Fruit fly (Drosophila melanogaster): ENCODE measurements around the gene CG3397.
"Not testable (repeated sequence)": the region's sequence is repeated elsewhere in the genome, so short reads cannot be mapped to it uniquely, and the experiment has no call there.

Gene CG3397

DNA sequence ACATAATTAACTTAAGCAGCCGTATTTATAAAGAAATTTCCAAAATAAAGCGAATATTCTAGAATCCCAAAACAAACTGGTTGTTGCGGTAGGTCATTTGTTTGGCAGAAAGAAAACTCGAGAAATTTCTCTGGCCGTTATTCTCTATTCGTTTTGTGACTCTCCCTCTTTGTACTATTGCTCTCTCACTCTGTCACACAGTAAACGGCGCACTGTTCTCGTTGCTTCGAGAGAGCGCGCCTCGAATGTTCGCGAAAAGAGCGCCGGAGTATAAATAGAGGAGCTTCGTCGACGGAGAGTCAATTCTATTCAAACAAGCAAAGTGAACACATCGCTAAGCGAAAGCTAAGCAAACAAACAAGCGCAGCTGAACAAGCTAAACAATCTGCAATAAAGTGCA, 26.1 kb downstream of the CG3397 start, which contains the start of gene Hsp70Ab:
Gene Hsp70Ab (plus strand): TSS at position 301 of the 400 bp plus-strand sequence.
- TF ChIP-seq CTCF, CG8478 (optimal IDR thresholded peaks at IDR 0.05): not testable (repeated sequence)

DNA sequence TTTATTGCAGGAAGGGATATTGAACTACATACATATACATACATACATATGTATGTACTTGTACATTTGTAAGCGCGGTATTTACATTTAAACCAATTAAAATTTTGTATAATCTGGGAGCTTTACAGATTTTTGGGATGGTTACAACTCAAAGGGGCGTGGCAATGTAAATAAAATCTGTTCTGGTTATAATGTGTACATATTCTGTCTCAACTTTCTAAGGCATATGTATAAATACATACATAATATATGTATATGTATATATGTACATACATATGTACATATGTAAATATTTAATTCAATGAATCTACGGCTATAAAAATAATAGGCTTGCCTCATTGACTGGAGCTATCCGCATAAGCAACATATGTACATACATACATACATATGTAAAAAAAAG, 27.0 kb downstream of the CG3397 start:
- TF ChIP-seq CTCF (optimal IDR thresholded peaks at IDR 0.05): no peak
- no peak for TF ChIP-seq CG8478 (optimal IDR thresholded peaks at IDR 0.05)

DNA sequence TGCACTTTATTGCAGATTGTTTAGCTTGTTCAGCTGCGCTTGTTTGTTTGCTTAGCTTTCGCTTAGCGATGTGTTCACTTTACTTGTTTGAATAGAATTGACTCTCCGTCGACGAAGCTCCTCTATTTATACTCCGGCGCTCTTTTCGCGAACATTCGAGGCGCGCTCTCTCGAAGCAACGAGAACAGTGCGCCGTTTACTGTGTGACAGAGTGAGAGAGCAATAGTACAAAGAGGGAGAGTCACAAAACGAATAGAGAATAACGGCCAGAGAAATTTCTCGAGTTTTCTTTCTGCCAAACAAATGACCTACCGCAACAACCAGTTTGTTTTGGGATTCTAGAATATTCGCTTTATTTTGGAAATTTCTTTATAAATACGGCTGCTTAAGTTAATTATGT, 27.9 kb downstream of the CG3397 start, which contains the start of gene Hsp70Aa:
Gene Hsp70Aa (minus strand): TSS at position 101 of the 400 bp plus-strand sequence.
- not testable (repeated sequence) for TF ChIP-seq CTCF, CG8478 (optimal IDR thresholded peaks at IDR 0.05)

DNA sequence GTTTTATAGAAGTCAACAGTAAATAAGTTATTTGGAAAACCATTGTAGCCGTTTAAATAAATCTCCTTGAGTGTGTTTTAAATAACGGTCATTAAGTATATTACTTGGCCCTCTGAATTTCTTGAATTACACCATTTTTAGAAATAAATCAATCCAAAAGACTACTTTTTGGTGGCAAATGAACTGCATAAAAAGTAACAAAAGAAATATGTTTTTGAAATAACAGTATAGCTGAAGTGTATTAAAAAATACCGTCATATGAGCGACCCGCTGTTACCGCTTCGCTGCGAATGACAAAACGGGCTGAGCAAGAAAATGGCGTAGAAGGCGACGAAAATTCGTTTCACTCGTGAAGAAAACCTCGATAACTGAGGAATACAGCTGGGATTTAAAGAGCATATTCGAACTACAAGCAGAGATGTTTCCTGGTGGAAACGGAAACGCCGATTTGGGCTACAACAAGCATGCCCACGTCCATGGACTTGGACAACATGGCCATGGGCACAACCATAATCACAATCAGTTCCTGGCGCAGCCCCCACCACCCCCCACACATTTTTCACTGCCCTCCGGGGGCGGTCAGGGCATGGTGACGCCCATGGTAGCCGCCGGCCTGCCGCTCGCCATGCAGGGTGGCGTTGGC, 34.8 kb downstream of the CG3397 start, which contains the start of gene CG31211:
Gene CG31211 (plus strand): TSS at position 294 of the 643 bp plus-strand sequence.
- TF ChIP-seq CTCF (optimal IDR thresholded peaks at IDR 0.05): no peak
- no peak for TF ChIP-seq CG8478 (optimal IDR thresholded peaks at IDR 0.05)

DNA sequence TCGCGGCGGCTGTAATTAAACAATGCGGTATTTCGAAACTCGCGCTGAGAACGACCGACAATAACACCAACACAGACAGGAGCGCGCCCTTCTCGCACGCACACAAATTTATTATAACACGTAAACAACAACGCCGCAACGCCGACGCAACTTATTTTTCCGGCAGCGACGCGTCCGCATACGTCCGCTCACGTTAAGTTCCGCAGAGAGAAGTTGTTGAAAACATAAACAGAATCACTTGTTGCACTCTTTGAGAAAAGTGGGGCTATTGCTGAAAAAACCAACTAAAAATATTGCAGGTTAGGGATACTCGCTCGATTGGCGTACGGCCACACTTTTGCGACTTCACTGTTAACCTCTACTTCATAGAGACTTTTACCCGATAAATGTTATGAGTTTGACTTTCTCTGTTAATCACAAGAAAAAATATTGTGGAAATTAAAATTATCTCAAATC, 35.4 kb downstream of the CG3397 start, which contains the start of gene Cad87A:
Gene Cad87A (minus strand): TSS at position 227 of the 456 bp plus-strand sequence.
- TF ChIP-seq CTCF (optimal IDR thresholded peaks at IDR 0.05): no peak
- no peak for TF ChIP-seq CG8478 (optimal IDR thresholded peaks at IDR 0.05)

DNA sequence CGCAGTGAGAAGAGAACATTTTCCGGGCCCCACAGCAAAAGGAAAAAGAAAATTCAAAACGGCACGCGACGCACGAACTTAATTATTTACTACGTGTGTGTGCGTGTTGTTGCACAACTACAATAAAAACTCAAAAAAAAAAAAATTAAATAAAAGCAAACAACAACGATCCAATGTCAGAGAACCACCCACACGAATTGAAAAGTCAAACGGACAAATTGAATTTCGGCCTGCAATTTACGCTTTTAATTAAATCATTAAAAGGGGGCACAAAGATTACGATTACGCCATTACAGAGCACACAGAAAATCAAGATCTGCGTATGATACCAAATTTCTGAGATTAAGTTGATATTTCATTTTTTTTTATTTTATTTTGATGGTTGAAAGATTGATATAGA, 36.4 kb downstream of the CG3397 start:
- TF ChIP-seq CTCF (optimal IDR thresholded peaks at IDR 0.05) (no peak), CG8478 (optimal IDR thresholded peaks at IDR 0.05) (no peak)

DNA sequence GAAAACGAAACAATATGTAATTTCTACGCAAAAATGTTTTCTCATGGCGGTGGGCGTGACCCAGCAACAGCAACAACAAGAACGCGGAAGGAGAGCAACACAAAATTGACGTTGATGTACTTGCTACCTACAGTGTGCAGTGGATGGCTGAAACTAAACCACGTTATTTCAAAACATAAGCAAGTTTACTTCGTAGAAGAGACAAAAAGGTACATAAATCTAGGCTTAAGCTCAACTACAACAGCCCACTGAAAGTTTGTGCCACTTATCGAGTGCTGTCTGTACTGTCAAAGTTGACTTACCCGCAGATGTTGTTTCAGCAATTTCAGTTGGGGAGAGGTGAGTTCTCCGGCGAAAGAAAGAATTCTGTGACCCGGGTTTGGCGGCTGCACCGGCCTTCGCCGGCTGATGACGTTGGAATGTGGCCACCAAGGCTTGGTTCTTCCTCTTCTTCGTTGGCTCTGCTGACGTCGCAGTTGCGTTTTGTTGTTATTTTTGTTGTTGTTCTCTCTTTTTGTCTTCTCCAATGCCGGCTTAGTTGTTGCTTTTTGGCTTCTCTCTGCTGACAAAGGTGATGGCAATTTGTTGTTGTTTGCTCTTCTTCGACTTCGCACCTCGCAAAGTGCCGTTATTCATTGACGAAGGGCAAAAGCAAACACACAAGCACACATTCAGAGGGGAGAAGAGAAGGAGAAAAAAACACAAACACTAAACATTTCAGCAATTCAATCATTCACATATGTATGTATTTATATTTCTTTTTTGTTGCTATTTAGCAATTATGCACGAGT, 37.1 kb downstream of the CG3397 start:
- TF ChIP-seq CG8478 (optimal IDR thresholded peaks at IDR 0.05) (no peak), CTCF (optimal IDR thresholded peaks at IDR 0.05) (no peak)

DNA sequence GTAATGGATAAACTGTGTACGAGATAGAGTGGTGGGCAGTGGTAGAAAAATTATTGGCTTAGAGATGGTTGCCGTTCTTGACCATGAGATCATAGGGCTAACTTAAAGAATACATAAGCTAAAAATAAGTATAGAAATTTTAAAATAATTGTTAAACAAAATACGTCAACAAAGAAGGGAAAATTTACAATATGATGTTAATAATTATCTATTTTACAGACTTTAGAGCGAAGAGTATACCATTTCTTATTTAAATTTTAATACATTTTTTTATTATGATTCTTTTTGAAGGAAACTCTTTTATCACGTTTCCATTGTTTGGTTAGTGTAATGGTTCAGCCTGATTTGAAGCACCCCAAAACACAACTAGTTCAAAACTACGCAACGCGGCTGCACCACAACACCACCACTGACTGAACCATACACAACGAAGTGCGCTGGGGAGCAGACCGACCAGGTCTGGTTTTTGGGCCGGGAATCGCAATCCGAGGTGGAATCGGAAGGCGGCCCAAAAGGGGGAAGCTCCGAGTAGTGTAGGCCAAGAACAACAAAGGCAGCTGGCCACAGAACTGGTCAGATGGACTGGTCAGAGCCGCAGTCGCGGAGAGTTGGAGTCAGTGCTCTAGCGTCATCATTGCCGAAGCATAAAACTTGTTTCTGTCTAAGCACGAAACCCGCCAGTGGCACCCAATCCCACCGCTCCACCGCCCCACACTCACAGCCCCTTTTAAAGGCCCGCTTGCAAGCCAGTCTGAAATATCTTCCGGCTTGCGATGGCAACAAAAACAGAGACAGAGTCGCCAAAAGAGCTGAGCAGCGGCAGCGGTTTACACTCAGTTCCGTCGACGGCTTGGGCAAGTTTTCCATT, 38.7 kb downstream of the CG3397 start:
- TF ChIP-seq CG8478 (optimal IDR thresholded peaks at IDR 0.05) (no peak), CTCF (optimal IDR thresholded peaks at IDR 0.05) (no peak)

DNA sequence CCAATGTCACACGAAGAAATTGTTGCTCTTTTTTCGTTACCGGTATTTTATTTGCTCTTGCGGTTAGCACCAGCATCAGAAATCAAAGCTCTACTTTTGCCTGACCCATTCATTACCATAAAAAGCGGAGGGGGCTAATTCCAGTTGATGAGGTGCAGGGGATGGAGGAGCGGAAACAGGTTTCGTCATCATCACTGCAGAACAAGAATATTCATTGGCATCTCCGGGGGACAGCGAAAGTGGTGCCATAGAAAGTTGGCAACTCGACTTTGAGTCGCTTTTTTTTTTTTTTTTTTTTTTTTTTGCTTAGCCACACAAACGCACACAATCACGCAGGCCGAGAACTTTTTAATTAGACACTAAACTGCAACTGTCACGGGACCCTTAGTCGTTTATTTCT, 43.2 kb downstream of the CG3397 start:
- no peak for TF ChIP-seq CTCF (optimal IDR thresholded peaks at IDR 0.05)
- no peak for TF ChIP-seq CG8478 (optimal IDR thresholded peaks at IDR 0.05)

DNA sequence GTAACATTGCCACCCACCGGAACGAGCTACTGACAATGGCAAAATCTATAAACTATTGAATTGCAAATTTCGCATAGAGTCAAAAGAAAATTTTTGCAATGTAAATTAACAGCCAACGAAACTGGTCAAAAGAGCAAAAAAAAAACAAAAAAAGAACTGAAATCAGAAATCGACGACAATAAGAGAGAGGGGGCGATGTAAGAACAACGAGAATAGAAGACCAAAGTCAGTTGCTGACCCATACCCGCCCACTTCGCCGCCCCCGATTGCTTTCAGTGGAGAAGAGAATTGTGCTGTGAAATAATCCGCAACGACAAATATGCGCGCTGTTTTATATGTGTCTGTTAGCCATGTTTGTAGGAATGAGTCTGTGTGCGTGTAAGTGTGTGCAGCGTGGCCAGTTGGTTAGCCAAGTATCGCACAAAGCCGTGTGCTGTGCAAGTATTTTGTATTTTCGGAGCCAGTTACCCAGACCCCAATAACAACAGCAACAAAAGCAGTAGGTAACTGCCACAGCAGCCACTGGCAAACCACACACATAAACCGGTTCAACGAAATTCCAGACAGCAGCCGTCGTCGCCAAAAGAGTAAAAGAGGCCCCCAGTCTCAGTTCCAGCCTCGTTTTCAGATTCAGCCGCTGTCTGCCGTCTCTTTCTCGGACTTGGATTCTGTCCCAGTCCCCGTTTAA, 46.8 kb downstream of the CG3397 start:
- TF ChIP-seq CTCF (optimal IDR thresholded peaks at IDR 0.05) (no peak), CG8478 (optimal IDR thresholded peaks at IDR 0.05) (no peak)

DNA sequence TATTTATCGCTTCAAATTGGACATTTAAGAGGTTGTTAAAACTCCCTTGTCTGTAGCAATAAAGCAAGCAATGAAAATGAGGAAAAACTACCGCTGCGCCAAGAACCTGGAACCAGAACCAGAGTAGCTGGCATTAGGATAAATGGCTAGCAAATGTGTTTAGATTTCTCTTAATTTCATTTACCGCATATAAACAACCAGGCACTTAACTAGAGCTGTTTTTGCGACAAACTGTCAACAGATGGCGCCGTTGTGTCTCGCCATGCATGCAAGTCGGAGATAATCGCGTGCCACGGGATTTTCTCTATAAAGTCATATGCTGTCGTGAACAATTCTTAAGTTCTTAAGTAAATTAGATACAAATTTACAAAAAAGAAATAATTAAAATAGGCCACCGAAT, 50.4 kb downstream of the CG3397 start:
- TF ChIP-seq CTCF (optimal IDR thresholded peaks at IDR 0.05): peak; percentile 52 to 55
- no peak for TF ChIP-seq CG8478 (optimal IDR thresholded peaks at IDR 0.05)
